Worm (Caenorhabditis elegans) whole organism, young adult: Measurements from ENCODE around the gene Y39G8B.13.
A peak's percentile ranks its signal among the peaks of the same experiment; 100 is the strongest.

Experiments
- B0035.1 ChIP-seq: sonication (generic microtip); optimal IDR thresholded peaks from 2 replicates; lab custom pipeline; 2016; ENCODE audit warnings: missing genetic modification characterization, mild to moderate bottlenecking, missing compliant biosample characterization, missing genotype, missing genetic modification reagents
- F37B4.10 ChIP-seq: fragments of 200-800 bp; sonication (Bioruptor generic); IDR thresholded peaks from 2 replicates; pipeline ENCODE4 v1.3.6; 2022; ENCODE audit warnings: missing genetic modification characterization, missing compliant biosample characterization
- F57C9.4 ChIP-seq: sonication (generic microtip); optimal IDR thresholded peaks from 2 replicates; lab custom pipeline; 2017; ENCODE audit warnings: mild to moderate bottlenecking, missing genetic modification characterization, missing compliant biosample characterization
- T26A5.8 ChIP-seq: sonication (generic microtip); optimal IDR thresholded peaks from 2 replicates; lab custom pipeline; 2016; ENCODE audit warnings: missing genetic modification characterization, missing compliant biosample characterization
- Y56A3A.18 ChIP-seq: fragments of 200-800 bp; sonication (Bioruptor generic); IDR thresholded peaks from 2 replicates; pipeline ENCODE4 v1.3.6; 2022; ENCODE audit warnings: missing genetic modification reagents, missing genetic modification characterization, missing compliant biosample characterization
- ama-1 ChIP-seq, 3 experiments: fragments of 150-350 bp in 1 of 3; sonication (generic microtip) in 2 of 3; optimal IDR thresholded peaks; 2 replicates each; lab custom pipeline; 2014 to 2018; ENCODE audit warnings: missing biosample characterization in 2 of 3, missing genetic modification characterization in 2 of 3, missing genetic modification reagents in 2 of 3
- aptf-2 ChIP-seq: fragments of 200-800 bp; sonication (Bioruptor generic); conservative IDR thresholded peaks from 2 replicates; pipeline ENCODE4 v1.3.6; 2022; ENCODE audit warnings: missing genetic modification reagents, missing genetic modification characterization, missing compliant biosample characterization
- aptf-3 ChIP-seq: fragments of 200-800 bp; sonication (Bioruptor generic); IDR thresholded peaks from 2 replicates; pipeline ENCODE4 v1.3.6; 2022; ENCODE audit warnings: missing genetic modification characterization, missing compliant biosample characterization
- atf-7 ChIP-seq: sonication (generic microtip); optimal IDR thresholded peaks from 2 replicates; lab custom pipeline; 2017; ENCODE audit warnings: mild to moderate bottlenecking, missing genetic modification characterization, missing compliant biosample characterization
- bed-2 ChIP-seq: fragments of 200-800 bp; sonication (Bioruptor generic); IDR thresholded peaks from 2 replicates; pipeline ENCODE4 v1.3.6; 2022; ENCODE audit warnings: missing genetic modification reagents, missing genetic modification characterization, missing compliant biosample characterization
- cebp-1 ChIP-seq, 2 experiments: fragments of 200-800 bp in 1 of 2; sonication (Bioruptor generic) in 1 of 2; sonication (generic microtip) in 1 of 2; IDR thresholded peaks in 1 of 2; optimal IDR thresholded peaks in 1 of 2; 2 replicates each; pipeline versions ENCODE4 v1.3.6 to Lab custom; 2017 to 2022; ENCODE audit warnings: missing compliant biosample characterization in 2 of 2, missing genetic modification characterization in 2 of 2, mild to moderate bottlenecking in 1 of 2, missing genetic modification reagents in 1 of 2, moderate library complexity in 1 of 2
- cebp-2 ChIP-seq: fragments of 200-800 bp; sonication (Bioruptor generic); IDR thresholded peaks from 2 replicates; pipeline ENCODE4 v1.3.6; 2022; ENCODE audit warnings: missing genetic modification characterization, missing compliant biosample characterization
- ceh-58 ChIP-seq: fragments of 200-800 bp; sonication (Bioruptor generic); IDR thresholded peaks from 2 replicates; pipeline ENCODE4 v1.3.6; 2022; ENCODE audit warnings: missing genetic modification characterization, missing compliant biosample characterization
- ceh-79 ChIP-seq: sonication (generic microtip); optimal IDR thresholded peaks from 2 replicates; lab custom pipeline; 2017; ENCODE audit warnings: mild to moderate bottlenecking, missing genetic modification characterization, missing compliant biosample characterization
- dox-1 ChIP-seq: fragments of 200-800 bp; sonication (Bioruptor generic); IDR thresholded peaks from 2 replicates; pipeline ENCODE4 v1.3.6; 2022; ENCODE audit warnings: missing genetic modification reagents, missing genetic modification characterization, missing compliant biosample characterization
- egrh-3 ChIP-seq: fragments of 200-800 bp; sonication (Bioruptor generic); IDR thresholded peaks from 2 replicates; pipeline ENCODE4 v1.3.6; 2022; ENCODE audit warnings: missing genetic modification reagents, missing genetic modification characterization, missing compliant biosample characterization
- gei-17 ChIP-seq: fragments of 200-800 bp; sonication (Bioruptor generic); optimal IDR thresholded peaks from 2 replicates; lab custom pipeline; 2018; ENCODE audit warnings: mild to moderate bottlenecking, missing genetic modification characterization, missing compliant biosample characterization
- hmg-1.2 ChIP-seq: fragments of 200-800 bp; sonication (Bioruptor generic); IDR thresholded peaks from 2 replicates; pipeline ENCODE4 v1.3.6; 2022; ENCODE audit warnings: missing genetic modification reagents, missing genetic modification characterization, missing compliant biosample characterization
- hmg-20 ChIP-seq: fragments of 200-800 bp; sonication (Bioruptor generic); IDR thresholded peaks from 2 replicates; pipeline ENCODE4 v1.3.6; 2022; ENCODE audit warnings: missing genetic modification reagents, missing genetic modification characterization, missing compliant biosample characterization
- lin-35 ChIP-seq, 3 experiments: fragments of 150-350 bp in 2 of 3; sonication (generic microtip) in 1 of 3; optimal IDR thresholded peaks; 2 replicates each; lab custom pipeline; 2014 to 2018; ENCODE audit warnings: missing biosample characterization in 3 of 3, missing genetic modification characterization in 3 of 3, missing genetic modification reagents in 3 of 3
- lin-40 ChIP-seq: sonication (generic microtip); optimal IDR thresholded peaks from 2 replicates; lab custom pipeline; 2016; ENCODE audit warnings: missing genetic modification characterization, mild to moderate bottlenecking, missing compliant biosample characterization, missing genotype, missing genetic modification reagents
- lin-54 ChIP-seq: fragments of 200-800 bp; sonication (Bioruptor generic); optimal IDR thresholded peaks from 2 replicates; lab custom pipeline; 2018; ENCODE audit warnings: mild to moderate bottlenecking, missing genetic modification characterization, missing compliant biosample characterization
- mes-4 ChIP-seq: sonication (generic microtip); optimal IDR thresholded peaks from 2 replicates; lab custom pipeline; 2016; ENCODE audit warnings: missing genotype, missing genetic modification characterization, missing compliant biosample characterization
- nfya-1 ChIP-seq: sonication (generic microtip); optimal IDR thresholded peaks from 2 replicates; lab custom pipeline; 2017; ENCODE audit warnings: antibody characterized with exemption, missing compliant biosample characterization, missing genetic modification characterization, borderline replicate concordance; ENCODE audit not compliant: insufficient read depth
- nhr-80 ChIP-seq: sonication (generic microtip); optimal IDR thresholded peaks from 2 replicates; lab custom pipeline; 2016; ENCODE audit warnings: missing genetic modification characterization, missing compliant biosample characterization
- pbrm-1 ChIP-seq: fragments of 200-800 bp; sonication (Bioruptor generic); IDR thresholded peaks from 2 replicates; pipeline ENCODE4 v1.3.6; 2022; ENCODE audit warnings: missing genetic modification reagents, missing genetic modification characterization, missing compliant biosample characterization
- rec-8 ChIP-seq, 2 experiments: sonication (generic microtip); optimal IDR thresholded peaks; 2 replicates each; lab custom pipeline; 2016; ENCODE audit warnings: mild to moderate bottlenecking in 2 of 2, missing genetic modification characterization in 2 of 2, missing genetic modification reagents in 2 of 2, missing genotype in 2 of 2, missing biosample characterization in 1 of 2, missing compliant biosample characterization in 1 of 2, moderate library complexity in 1 of 2
- sea-2 ChIP-seq: fragments of 200-800 bp; sonication (Bioruptor generic); IDR thresholded peaks from 2 replicates; pipeline ENCODE4 v1.3.6; 2022; ENCODE audit warnings: missing genetic modification characterization, missing compliant biosample characterization
- snpc-4 ChIP-seq, 5 experiments: fragments of 150-350 bp in 1 of 5; sonication (generic microtip) in 4 of 5; optimal IDR thresholded peaks; 2 replicates each; lab custom pipeline; 2014 to 2018; ENCODE audit warnings: missing genetic modification characterization in 5 of 5, missing biosample characterization in 3 of 5, antibody characterized with exemption in 2 of 5, mild to moderate bottlenecking in 2 of 5, missing compliant biosample characterization in 2 of 5, missing genotype in 2 of 5, moderate library complexity in 2 of 5, missing genetic modification reagents in 1 of 5
- tbp1 ChIP-seq: fragments of 200-800 bp; sonication (Bioruptor generic); optimal IDR thresholded peaks from 2 replicates; lab custom pipeline; 2018; ENCODE audit warnings: mild to moderate bottlenecking, missing genetic modification characterization, missing compliant biosample characterization
- unc-62 ChIP-seq: fragments of 150-350 bp; optimal IDR thresholded peaks from 2 replicates; lab custom pipeline; 2014; ENCODE audit warnings: missing biosample characterization, missing genetic modification reagents, missing genetic modification characterization
- xnd-1 ChIP-seq: sonication (generic microtip); optimal IDR thresholded peaks from 2 replicates; lab custom pipeline; 2016; ENCODE audit warnings: missing genotype, missing genetic modification reagents, missing genetic modification characterization, missing compliant biosample characterization
- zfh-2 ChIP-seq: fragments of 200-800 bp; sonication (Bioruptor generic); conservative IDR thresholded peaks from 2 replicates; pipeline ENCODE4 v1.3.6; 2022; ENCODE audit warnings: missing genetic modification reagents, missing genetic modification characterization, missing compliant biosample characterization
- ztf-18 ChIP-seq: sonication (generic microtip); optimal IDR thresholded peaks from 2 replicates; lab custom pipeline; 2016; ENCODE audit warnings: missing genotype, mild to moderate bottlenecking, missing genetic modification characterization, missing compliant biosample characterization
- ztf-26 ChIP-seq: sonication (generic microtip); optimal IDR thresholded peaks from 2 replicates; lab custom pipeline; 2017; ENCODE audit warnings: missing genetic modification characterization, missing compliant biosample characterization

The Y39G8B.13 gene

DNA sequence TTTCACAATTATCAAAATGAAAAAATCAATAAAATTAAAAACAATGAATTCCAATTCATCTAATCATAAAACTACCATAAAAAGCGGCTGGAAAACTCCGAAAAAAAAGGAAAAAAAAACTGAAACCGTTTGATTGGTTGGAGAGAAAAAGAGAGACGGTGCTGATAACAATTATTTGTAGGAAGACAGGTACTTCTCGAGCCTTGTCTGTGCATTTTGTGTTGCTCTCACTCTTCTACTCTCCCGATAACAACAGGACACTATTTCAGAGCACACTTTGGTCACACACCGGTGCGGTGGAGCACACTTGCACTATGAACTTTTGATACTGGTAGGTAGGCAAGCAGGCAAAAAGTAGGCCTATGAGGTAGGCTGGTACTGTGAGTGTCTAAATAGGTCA is 26.3 kb downstream of the Y39G8B.13 start (continued):
- TF ChIP-seq dox-1 (GFP tag; lab: Robert Waterston, UW) = peak; percentile 62; the same call in 1 of the 2 replicates
- no peak for TF ChIP-seq mes-4
- no peak for TF ChIP-seq nfya-1 (tag; lab: Kevin White, UChicago)
- no peak for TF ChIP-seq rec-8 (tag; optimal IDR thresholded peaks at IDR 0.05; lab: Kevin White, UChicago)
- no peak for TF ChIP-seq F57C9.4 (tag; lab: Kevin White, UChicago)

DNA sequence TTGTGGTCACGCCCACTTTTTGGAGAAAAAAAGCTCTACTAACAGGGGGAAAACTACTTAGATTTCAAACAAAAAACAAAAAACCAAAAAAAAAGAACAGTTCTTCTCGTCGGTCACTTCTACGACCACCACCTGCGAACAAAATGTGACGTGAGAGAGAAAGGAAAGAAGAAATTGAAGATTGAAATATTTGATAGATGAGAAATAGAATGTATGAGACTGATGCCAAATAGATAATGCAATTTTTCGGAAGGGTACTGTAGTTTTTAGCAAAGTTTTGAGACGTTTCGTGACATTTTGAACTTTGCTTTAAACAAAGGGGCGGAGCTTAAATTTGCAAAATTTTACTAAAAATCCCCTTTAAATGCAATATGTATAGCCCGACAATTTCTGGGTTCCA is 27.9 kb downstream of the Y39G8B.13 start:
- no peak for TF ChIP-seq lin-54 (GFP tag; lab: Kevin White, UChicago)
- TF ChIP-seq nhr-80 (tag; lab: Kevin White, UChicago) = peak; percentile 22
- TF ChIP-seq, all 124 proteins: peak for 1

DNA sequence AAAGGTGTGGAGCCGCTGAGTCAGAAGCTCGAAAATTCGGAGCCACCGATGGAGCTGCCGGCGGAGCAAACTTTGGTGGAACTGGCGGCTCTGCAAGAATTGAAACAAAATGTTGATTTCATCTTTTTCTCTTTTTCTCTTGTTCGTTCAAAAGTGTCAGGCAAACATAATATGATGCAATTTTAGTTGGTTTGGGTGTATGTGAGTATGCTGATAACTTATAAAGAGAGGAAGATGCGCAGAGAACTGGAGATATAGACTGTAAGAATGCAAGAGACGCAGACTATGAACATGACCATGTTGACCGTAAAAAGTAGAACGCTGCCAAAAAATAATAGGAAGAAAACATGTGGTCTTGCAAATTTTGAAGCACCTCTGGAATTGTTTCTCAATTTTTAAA is 28.8 kb downstream of the Y39G8B.13 start:
- TF ChIP-seq dox-1 (GFP tag; lab: Robert Waterston, UW) (peak; percentile 42), ztf-26 (tag; lab: Kevin White, UChicago) (peak; percentile 60), bed-2 (GFP tag; lab: Robert Waterston, UW) (no peak), nhr-80 (tag; lab: Kevin White, UChicago) (peak; percentile 86), ceh-58 (GFP tag; lab: Robert Waterston, UW) (no peak), zfh-2 (GFP tag; lab: Robert Waterston, UW) (peak; percentile 31; the same call in 1 of the 2 replicates), Y56A3A.18 (GFP tag; lab: Robert Waterston, UW) (no peak), cebp-1 (GFP tag; IDR thresholded peaks at IDR 0.05; lab: Robert Waterston, UW) (no peak), cebp-1 (tag; optimal IDR thresholded peaks at IDR 0.05; lab: Kevin White, UChicago) (peak; percentile 34), T26A5.8 (tag; lab: Kevin White, UChicago) (no peak), lin-35 (GFP tag; optimal IDR thresholded peaks at IDR 0.05; lab: Kevin White, UChicago) (no peak), egrh-3 (GFP tag; lab: Robert Waterston, UW) (no peak), cebp-2 (0 out of 2 replicates have a peak, but pooled peaks have one; percentile 79), ama-1 (optimal IDR thresholded peaks at IDR 0.05; lab: Kevin White, UChicago) (no peak), ama-1 (GFP tag; optimal IDR thresholded peaks at IDR 0.05; lab: Kevin White, UChicago) (no peak), F37B4.10 (GFP tag; lab: Robert Waterston, UW) (no peak), gei-17 (GFP tag; lab: Kevin White, UChicago) (no peak), hmg-1.2 (GFP tag; lab: Robert Waterston, UW) (peak; percentile 61), xnd-1 (tag; lab: Kevin White, UChicago) (no peak), aptf-3 (no peak), tbp1 (GFP tag; lab: Kevin White, UChicago) (peak; percentile 19), snpc-4 (GFP tag; optimal IDR thresholded peaks at IDR 0.05; lab: Kevin White, UChicago) (no peak), snpc-4 (tag; optimal IDR thresholded peaks at IDR 0.05; lab: Kevin White, UChicago) (peak in 2 of 4 experiments; percentile 48 to 61), lin-40 (peak; percentile 50), B0035.1 (tag; lab: Kevin White, UChicago) (no peak), hmg-20 (GFP tag; lab: Robert Waterston, UW) (no peak), atf-7 (tag; lab: Kevin White, UChicago) (no peak), ztf-18 (tag; lab: Kevin White, UChicago) (no peak), ceh-79 (no peak), pbrm-1 (GFP tag; lab: Robert Waterston, UW) (no peak), nfya-1 (tag; lab: Kevin White, UChicago) (no peak)

DNA sequence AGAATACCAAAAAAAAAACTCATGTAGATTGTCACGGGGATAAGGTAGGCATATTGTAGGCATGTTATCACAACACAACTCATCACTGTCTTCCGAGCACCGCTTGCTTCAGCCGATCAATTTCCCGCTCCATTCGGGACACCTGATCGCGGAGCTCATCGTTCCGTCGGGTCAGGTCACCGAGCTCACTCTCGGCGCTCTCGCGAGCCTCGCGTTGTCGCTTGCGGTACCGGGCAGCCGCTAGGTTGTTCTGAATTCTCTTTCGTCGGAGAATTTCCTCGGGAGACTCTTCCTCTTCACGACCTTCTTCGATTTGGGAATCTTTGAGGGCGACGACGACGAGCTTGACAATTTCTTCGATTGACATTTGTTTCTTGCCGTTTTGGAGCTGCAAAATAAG is 30.9 kb downstream of the Y39G8B.13 start:
- TF ChIP-seq zfh-2 (GFP tag; lab: Robert Waterston, UW) = peak; percentile 77
- no peak for TF ChIP-seq unc-62 (GFP tag; lab: Kevin White, UChicago)
- no peak for TF ChIP-seq sea-2 (GFP tag; lab: Robert Waterston, UW)
- TF ChIP-seq egrh-3 (GFP tag; lab: Robert Waterston, UW) = peak; percentile 66; the same call in 1 of the 2 replicates
- TF ChIP-seq F57C9.4 (tag; lab: Kevin White, UChicago) = no peak
- TF ChIP-seq aptf-2 (GFP tag; lab: Robert Waterston, UW) = no peak
